Worm (Caenorhabditis elegans): ENCODE measurements around the gene F14H3.15.

ce11 chrV:16058872-16059271 is 1.2 kb downstream of the F14H3.15 start, which contains the start of gene F14H3.6:
- TF ChIP-seq him-1 (tag; optimal IDR thresholded peaks at IDR 0.05) (no peak), W03F9.2 (tag; optimal IDR thresholded peaks at IDR 0.05) (no peak)

All from whole organism, L4/young adult.